Worm (Caenorhabditis elegans) whole organism, late embryonic: ENCODE results near the gene mrps-2.

Experiments used
- C38D4.7 ChIP-seq: fragments of 200-800 bp; sonication (Bioruptor generic); optimal IDR thresholded peaks from 2 replicates; lab custom pipeline; 2018; ENCODE audit warnings: mild to moderate bottlenecking, missing genetic modification characterization, moderate library complexity, missing compliant biosample characterization
- F13H6.1 ChIP-seq: sonication (generic microtip); optimal IDR thresholded peaks from 2 replicates; lab custom pipeline; 2016; ENCODE audit warnings: missing genetic modification characterization, missing compliant biosample characterization
- K02D7.2 ChIP-seq: sonication (generic microtip); optimal IDR thresholded peaks from 2 replicates; lab custom pipeline; 2017; ENCODE audit warnings: mild to moderate bottlenecking, missing genetic modification characterization, missing compliant biosample characterization
- K09A11.1 ChIP-seq: sonication (generic microtip); optimal IDR thresholded peaks from 2 replicates; lab custom pipeline; 2017; ENCODE audit warnings: antibody characterized with exemption, mild to moderate bottlenecking, missing genetic modification characterization, missing compliant biosample characterization; ENCODE audit not compliant: insufficient read depth
- Y22D7AL.16 ChIP-seq: sonication (generic microtip); optimal IDR thresholded peaks from 2 replicates; lab custom pipeline; 2016; ENCODE audit warnings: missing genetic modification characterization, missing compliant biosample characterization
- ama-1 ChIP-seq: fragments of 150-350 bp; optimal IDR thresholded peaks from 2 replicates; lab custom pipeline; 2014
- ceh-18 ChIP-seq: sonication (generic microtip); optimal IDR thresholded peaks from 2 replicates; lab custom pipeline; 2016; ENCODE audit warnings: missing genetic modification characterization, missing compliant biosample characterization
- ceh-22 ChIP-seq: sonication (generic microtip); optimal IDR thresholded peaks from 2 replicates; lab custom pipeline; 2017; ENCODE audit warnings: missing biosample characterization, missing genetic modification characterization
- ceh-31 ChIP-seq: sonication (generic microtip); optimal IDR thresholded peaks from 2 replicates; lab custom pipeline; 2016; ENCODE audit warnings: missing genetic modification characterization, missing compliant biosample characterization
- ceh-34 ChIP-seq: sonication (generic microtip); optimal IDR thresholded peaks from 2 replicates; lab custom pipeline; 2016; ENCODE audit warnings: mild to moderate bottlenecking, missing genetic modification characterization, missing compliant biosample characterization
- ceh-6 ChIP-seq: fragments of 200-800 bp; sonication (Bioruptor generic); optimal IDR thresholded peaks from 2 replicates; lab custom pipeline; 2018; ENCODE audit warnings: mild to moderate bottlenecking, missing genetic modification characterization, missing compliant biosample characterization
- ceh-9 ChIP-seq: sonication (generic microtip); optimal IDR thresholded peaks from 2 replicates; lab custom pipeline; 2016; ENCODE audit warnings: mild to moderate bottlenecking, missing genetic modification characterization, inconsistent platforms, missing compliant biosample characterization
- dmd-4 ChIP-seq: sonication (generic microtip); optimal IDR thresholded peaks from 2 replicates; lab custom pipeline; 2016; ENCODE audit warnings: borderline replicate concordance, missing genetic modification characterization, missing compliant biosample characterization
- dve-1 ChIP-seq: sonication (generic microtip); optimal IDR thresholded peaks from 2 replicates; lab custom pipeline; 2017; ENCODE audit warnings: antibody characterized with exemption, mild to moderate bottlenecking, missing genetic modification characterization, missing compliant biosample characterization
- elt-2 ChIP-seq: sonication (generic microtip); optimal IDR thresholded peaks from 2 replicates; lab custom pipeline; 2016; ENCODE audit warnings: missing genetic modification reagents, missing genetic modification characterization, missing compliant biosample characterization
- elt-4 ChIP-seq: sonication (generic microtip); optimal IDR thresholded peaks from 2 replicates; lab custom pipeline; 2016; ENCODE audit warnings: missing genetic modification characterization, missing compliant biosample characterization
- ets-4 ChIP-seq: sonication (generic microtip); optimal IDR thresholded peaks from 2 replicates; lab custom pipeline; 2016; ENCODE audit warnings: missing genetic modification characterization, missing compliant biosample characterization
- eyg-1 ChIP-seq: sonication (generic microtip); optimal IDR thresholded peaks from 2 replicates; lab custom pipeline; 2016; ENCODE audit warnings: missing genotype, missing genetic modification characterization, missing compliant biosample characterization
- fkh-6 ChIP-seq: sonication (generic microtip); optimal IDR thresholded peaks from 2 replicates; lab custom pipeline; 2016; ENCODE audit warnings: missing genetic modification characterization, missing compliant biosample characterization
- gmeb-2 ChIP-seq: sonication (generic microtip); optimal IDR thresholded peaks from 2 replicates; lab custom pipeline; 2016; ENCODE audit warnings: missing genetic modification characterization, inconsistent platforms, missing compliant biosample characterization
- hlh-13 ChIP-seq: fragments of 200-800 bp; sonication (Bioruptor generic); optimal IDR thresholded peaks from 2 replicates; lab custom pipeline; 2018; ENCODE audit warnings: mild to moderate bottlenecking, missing genetic modification characterization, missing compliant biosample characterization
- hlh-6 ChIP-seq: sonication (generic microtip); optimal IDR thresholded peaks from 2 replicates; lab custom pipeline; 2016; ENCODE audit warnings: missing genotype, missing genetic modification characterization, missing compliant biosample characterization
- hlh-8 ChIP-seq: sonication (generic microtip); optimal IDR thresholded peaks from 2 replicates; lab custom pipeline; 2016; ENCODE audit warnings: missing genotype, missing genetic modification characterization, missing compliant biosample characterization
- lin-11 ChIP-seq: fragments of 200-800 bp; sonication (Bioruptor generic); optimal IDR thresholded peaks from 2 replicates; lab custom pipeline; 2018; ENCODE audit warnings: mild to moderate bottlenecking, missing genetic modification characterization, missing compliant biosample characterization
- mec-3 ChIP-seq: sonication (generic microtip); optimal IDR thresholded peaks from 2 replicates; lab custom pipeline; 2016; ENCODE audit warnings: borderline replicate concordance, missing genetic modification characterization, missing compliant biosample characterization
- nhr-11 ChIP-seq: fragments of 150-350 bp; optimal IDR thresholded peaks from 2 replicates; lab custom pipeline; 2014; ENCODE audit warnings: missing biosample characterization, missing genetic modification characterization
- odd-2 ChIP-seq: sonication (generic microtip); optimal IDR thresholded peaks from 2 replicates; lab custom pipeline; 2017; ENCODE audit warnings: antibody characterized with exemption, mild to moderate bottlenecking, missing genetic modification characterization, missing compliant biosample characterization
- pag-3 ChIP-seq: sonication (generic microtip); optimal IDR thresholded peaks from 2 replicates; lab custom pipeline; 2016; ENCODE audit warnings: missing compliant biosample characterization, missing genetic modification characterization, borderline replicate concordance
- pat-9 ChIP-seq: fragments of 200-800 bp; sonication (Bioruptor generic); optimal IDR thresholded peaks from 2 replicates; lab custom pipeline; 2018; ENCODE audit warnings: mild to moderate bottlenecking, missing genetic modification characterization, moderate library complexity, missing compliant biosample characterization
- pha-2 ChIP-seq: sonication (generic microtip); optimal IDR thresholded peaks from 2 replicates; lab custom pipeline; 2017; ENCODE audit warnings: mild to moderate bottlenecking, missing genetic modification characterization, missing compliant biosample characterization
- pqm-1 ChIP-seq: sonication (generic microtip); optimal IDR thresholded peaks from 2 replicates; lab custom pipeline; 2016; ENCODE audit warnings: missing genetic modification characterization, missing compliant biosample characterization
- pros-1 ChIP-seq: fragments of 150-350 bp; optimal IDR thresholded peaks from 2 replicates; lab custom pipeline; 2014; ENCODE audit warnings: missing biosample characterization, missing genetic modification reagents, missing genetic modification characterization
- ref-2 ChIP-seq: sonication (generic microtip); optimal IDR thresholded peaks from 2 replicates; lab custom pipeline; 2016; ENCODE audit warnings: missing genetic modification characterization, missing compliant biosample characterization
- sdc-2 ChIP-seq: sonication (generic microtip); optimal IDR thresholded peaks from 2 replicates; lab custom pipeline; 2016; ENCODE audit warnings: missing genotype, missing genetic modification characterization, missing compliant biosample characterization
- syd-9 ChIP-seq: sonication (generic microtip); optimal IDR thresholded peaks from 2 replicates; lab custom pipeline; 2016; ENCODE audit warnings: mild to moderate bottlenecking, missing genetic modification characterization, moderate library complexity, missing compliant biosample characterization
- tbx-2 ChIP-seq: sonication (generic microtip); optimal IDR thresholded peaks from 2 replicates; lab custom pipeline; 2016; ENCODE audit warnings: missing genetic modification characterization, missing compliant biosample characterization
- tbx-7 ChIP-seq: sonication (generic microtip); optimal IDR thresholded peaks from 2 replicates; lab custom pipeline; 2016; ENCODE audit warnings: missing genotype, missing genetic modification characterization, missing compliant biosample characterization
- ttx-3 ChIP-seq: sonication (generic microtip); optimal IDR thresholded peaks from 2 replicates; lab custom pipeline; 2016; ENCODE audit warnings: missing genetic modification reagents, missing genetic modification characterization, missing compliant biosample characterization
- unc-3 ChIP-seq, 2 experiments: fragments of 200-800 bp in 1 of 2; sonication (Bioruptor generic) in 1 of 2; sonication (generic microtip) in 1 of 2; conservative IDR thresholded peaks in 1 of 2; optimal IDR thresholded peaks in 1 of 2; 2 replicates each; pipeline versions ENCODE4 v1.3.6 to Lab custom; 2016 to 2022; ENCODE audit warnings: missing compliant biosample characterization in 2 of 2, missing genetic modification characterization in 2 of 2, missing genetic modification reagents in 1 of 2
- unc-42 ChIP-seq: sonication (generic microtip); optimal IDR thresholded peaks from 2 replicates; lab custom pipeline; 2016; ENCODE audit warnings: missing genotype, missing genetic modification characterization, missing compliant biosample characterization
- unc-55 ChIP-seq: sonication (generic microtip); optimal IDR thresholded peaks from 2 replicates; lab custom pipeline; 2017; ENCODE audit warnings: missing biosample characterization, missing genetic modification reagents, missing genetic modification characterization
- zip-5 ChIP-seq: sonication (generic microtip); optimal IDR thresholded peaks from 2 replicates; lab custom pipeline; 2016; ENCODE audit warnings: missing genetic modification characterization, missing compliant biosample characterization
- ztf-16 ChIP-seq: sonication (generic microtip); optimal IDR thresholded peaks from 2 replicates; lab custom pipeline; 2017; ENCODE audit warnings: missing genetic modification characterization, missing compliant biosample characterization

Gene mrps-2

ce11 chrV:8445636-8446035 is 19.9 kb upstream of the mrps-2 start:
- TF ChIP-seq zip-5: no peak
- no peak for TF ChIP-seq fkh-6
- peak; percentile 34 for TF ChIP-seq dve-1 (tag; lab: Kevin White, UChicago)

ce11 chrV:8447928-8448327 is 17.6 kb upstream of the mrps-2 start, which contains the start of gene T23B12.5:
TSS of gene T23B12.5 (minus strand) at chrV:8448028.
- TF ChIP-seq eyg-1 (tag; lab: Kevin White, UChicago): no peak
- no peak for TF ChIP-seq ceh-22 (tag; lab: Kevin White, UChicago)
- TF ChIP-seq ceh-34 (tag; lab: Kevin White, UChicago): no peak
- TF ChIP-seq fkh-6: no peak

ce11 chrV:8449241-8449640 is 16.2 kb upstream of the mrps-2 start:
- TF ChIP-seq ceh-18 (tag; lab: Kevin White, UChicago) (no peak), ceh-31 (no peak), ceh-6 (GFP tag; lab: Kevin White, UChicago) (no peak), odd-2 (tag; lab: Kevin White, UChicago) (no peak), elt-4 (tag; lab: Kevin White, UChicago) (no peak), hlh-13 (GFP tag; lab: Kevin White, UChicago) (no peak), unc-3 (GFP tag; conservative IDR thresholded peaks at IDR 0.05; lab: Robert Waterston, UW) (no peak), unc-3 (tag; optimal IDR thresholded peaks at IDR 0.05; lab: Kevin White, UChicago) (no peak), ceh-22 (tag; lab: Kevin White, UChicago) (no peak), K02D7.2 (no peak), ceh-34 (tag; lab: Kevin White, UChicago) (no peak), pqm-1 (no peak), K09A11.1 (tag; lab: Kevin White, UChicago) (no peak), syd-9 (no peak), pha-2 (tag; lab: Kevin White, UChicago) (no peak), sdc-2 (tag; lab: Kevin White, UChicago) (no peak), mec-3 (tag; lab: Kevin White, UChicago) (no peak), F13H6.1 (tag; lab: Kevin White, UChicago) (no peak)

ce11 chrV:8450690-8451089 is 14.8 kb upstream of the mrps-2 start:
- TF ChIP-seq pag-3 (tag; lab: Kevin White, UChicago) (no peak), dmd-4 (tag; lab: Kevin White, UChicago) (no peak), pat-9 (tag; lab: Kevin White, UChicago) (no peak), ceh-9 (tag; lab: Kevin White, UChicago) (no peak), Y22D7AL.16 (tag; lab: Kevin White, UChicago) (no peak), zip-5 (no peak), tbx-2 (tag; lab: Kevin White, UChicago) (no peak), hlh-6 (tag; lab: Kevin White, UChicago) (no peak), K09A11.1 (tag; lab: Kevin White, UChicago) (no peak)

ce11 chrV:8454995-8455446 is 10.5 kb upstream of the mrps-2 start, which contains the start of gene T23B12.11:
TSS of gene T23B12.11 (plus strand) at chrV:8455396.
- TF ChIP-seq pros-1 (no peak), gmeb-2 (tag; lab: Kevin White, UChicago) (no peak), hlh-8 (tag; lab: Kevin White, UChicago) (no peak), ets-4 (no peak), ref-2 (tag; lab: Kevin White, UChicago) (no peak), unc-55 (GFP tag; lab: Kevin White, UChicago) (no peak), ceh-9 (tag; lab: Kevin White, UChicago) (no peak), elt-4 (tag; lab: Kevin White, UChicago) (no peak), tbx-7 (tag; lab: Kevin White, UChicago) (no peak), pqm-1 (no peak), lin-11 (tag; lab: Kevin White, UChicago) (no peak), ttx-3 (tag; lab: Kevin White, UChicago) (no peak), ztf-16 (tag; lab: Kevin White, UChicago) (no peak), ama-1 (lab: Kevin White, UChicago) (no peak), mec-3 (tag; lab: Kevin White, UChicago) (no peak), C38D4.7 (GFP tag; lab: Kevin White, UChicago) (no peak), unc-42 (tag; lab: Kevin White, UChicago) (no peak), nhr-11 (tag; lab: Kevin White, UChicago) (no peak), elt-2 (tag; lab: Kevin White, UChicago) (no peak)
